Worm (Caenorhabditis elegans): ENCODE results near the gene ave-1.

The ave-1 gene

DNA sequence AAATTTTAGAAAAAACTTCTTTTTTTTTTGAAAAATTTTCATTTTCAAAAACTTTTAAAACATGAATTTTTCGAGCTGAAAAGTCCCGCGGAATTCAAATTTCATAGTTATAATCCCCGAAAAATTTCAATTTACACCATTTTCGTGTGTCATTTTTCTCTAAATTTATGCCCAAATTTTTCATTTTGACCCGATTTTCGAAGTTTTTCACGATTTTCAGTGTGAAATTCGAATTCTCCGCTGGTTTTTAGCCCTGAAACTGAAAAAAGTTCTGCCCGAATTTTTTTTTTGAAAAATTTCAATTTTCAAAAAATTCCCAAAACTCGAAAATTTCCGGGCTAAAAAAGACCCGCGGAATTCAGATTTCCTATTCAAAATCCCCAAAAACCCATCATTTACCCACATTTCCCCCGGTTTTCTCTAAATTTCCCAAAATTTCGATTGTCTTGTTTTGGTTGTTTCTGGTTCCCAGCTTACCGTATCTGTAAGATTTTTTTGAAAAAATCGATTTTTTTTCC, 13.0 kb upstream of the ave-1 start:
- TF ChIP-seq nhr-43 (tag; optimal IDR thresholded peaks at IDR 0.05; ENCODE audit: poor library complexity, severe bottlenecking) = peak; percentile 7
- no peak for TF ChIP-seq mdl-1 (tag; optimal IDR thresholded peaks at IDR 0.05)

DNA sequence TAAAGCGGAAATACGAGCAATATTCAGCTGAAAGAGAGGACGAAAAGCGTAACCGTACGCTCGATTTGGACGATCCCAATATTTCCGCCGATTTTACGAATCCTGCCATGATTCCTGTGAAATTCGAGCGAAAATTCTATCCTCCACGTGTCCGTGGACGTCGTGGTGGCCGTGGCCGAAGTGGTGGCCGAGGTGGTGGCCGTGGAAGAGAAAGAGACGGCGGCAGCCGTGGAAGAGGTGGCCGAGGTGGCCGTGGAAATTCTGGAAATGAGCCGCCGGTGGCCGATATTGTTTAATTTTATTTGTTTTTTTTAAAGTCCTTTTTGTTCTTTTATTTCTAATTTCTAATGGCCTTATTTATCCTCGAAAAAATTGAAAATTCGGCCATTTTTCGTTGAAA, 12.5 kb upstream of the ave-1 start:
- TF ChIP-seq pha-4 (tag; optimal IDR thresholded peaks at IDR 0.05) = no peak
- no peak for TF ChIP-seq nhr-76 (tag; optimal IDR thresholded peaks at IDR 0.05)
- TF ChIP-seq sea-2 (GFP tag; optimal IDR thresholded peaks at IDR 0.05) = no peak
- no peak for TF ChIP-seq fkh-10 (GFP tag; optimal IDR thresholded peaks at IDR 0.05)
- no peak for TF ChIP-seq ceh-9 (tag; optimal IDR thresholded peaks at IDR 0.05)
- TF ChIP-seq zag-1 (tag; optimal IDR thresholded peaks at IDR 0.05) = no peak
- no peak for TF ChIP-seq ztf-11 (tag; optimal IDR thresholded peaks at IDR 0.05)
- no peak for TF ChIP-seq egl-27 (tag; optimal IDR thresholded peaks at IDR 0.05)
- TF ChIP-seq hmg-11 (tag; optimal IDR thresholded peaks at IDR 0.05) = no peak
- TF ChIP-seq tbx-2 (tag; optimal IDR thresholded peaks at IDR 0.05) = no peak
- TF ChIP-seq mml-1 (tag; optimal IDR thresholded peaks at IDR 0.05) = no peak
- TF ChIP-seq nfya-1 (tag; optimal IDR thresholded peaks at IDR 0.05; ENCODE audit: insufficient read depth) = no peak
- TF ChIP-seq pqm-1 (tag; optimal IDR thresholded peaks at IDR 0.05) = no peak
- TF ChIP-seq nhr-28 (tag; optimal IDR thresholded peaks at IDR 0.05) = no peak
- TF ChIP-seq unc-39 (tag; optimal IDR thresholded peaks at IDR 0.05) = no peak

ce11 chrIII:1495230-1495629, 545 bp downstream of the ave-1 start, which contains the start of gene Y82E9BR.19:
Gene Y82E9BR.19 (minus strand): TSS chrIII:1495330.
- no peak for TF ChIP-seq unc-39 (tag; optimal IDR thresholded peaks at IDR 0.05)
- no peak for TF ChIP-seq snpc-4 (tag; optimal IDR thresholded peaks at IDR 0.05)
- TF ChIP-seq skn-1 (tag; optimal IDR thresholded peaks at IDR 0.05) = no peak
- no peak for TF ChIP-seq jun-1 (tag; optimal IDR thresholded peaks at IDR 0.05)
- no peak for TF ChIP-seq zag-1 (tag; optimal IDR thresholded peaks at IDR 0.05)
- TF ChIP-seq daf-12 (tag; optimal IDR thresholded peaks at IDR 0.05) = no peak
- no peak for TF ChIP-seq nhr-25 (tag; optimal IDR thresholded peaks at IDR 0.05)
- no peak for TF ChIP-seq ZK546.5 (tag; optimal IDR thresholded peaks at IDR 0.05)
- TF ChIP-seq elt-2 (tag; optimal IDR thresholded peaks at IDR 0.05) = no peak
- no peak for TF ChIP-seq elt-3 (tag; optimal IDR thresholded peaks at IDR 0.05)
- no peak for TF ChIP-seq nhr-67 (tag; optimal IDR thresholded peaks at IDR 0.05)
- TF ChIP-seq ceh-9 (tag; optimal IDR thresholded peaks at IDR 0.05) = no peak
- TF ChIP-seq fkh-10 (GFP tag; optimal IDR thresholded peaks at IDR 0.05) = no peak

DNA sequence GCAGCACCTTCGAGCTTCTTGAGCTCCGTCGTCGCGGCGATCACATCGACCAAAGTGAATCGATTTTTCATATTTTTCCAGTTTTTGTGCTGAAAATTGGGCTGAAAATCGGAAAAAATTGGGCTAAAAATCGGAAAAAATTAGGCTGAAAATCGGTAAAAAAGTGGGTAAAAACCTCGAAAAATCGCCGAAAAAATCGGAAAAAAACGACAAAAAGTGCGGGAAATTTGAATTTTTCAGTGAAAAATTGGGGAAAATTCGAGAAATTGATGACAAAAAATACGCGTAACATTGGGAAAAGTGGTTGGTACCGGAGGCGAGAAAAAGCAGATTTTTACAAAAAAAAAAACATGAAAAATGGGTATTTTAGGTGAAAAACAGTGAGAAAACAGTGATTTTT, 12.4 kb downstream of the ave-1 start, which contains the start of gene Y82E9BR.18:
TSS of gene Y82E9BR.18 (minus strand) at position 101 of the 400 bp plus-strand sequence.
- no peak for TF ChIP-seq aly-2 (tag; optimal IDR thresholded peaks at IDR 0.05)

DNA sequence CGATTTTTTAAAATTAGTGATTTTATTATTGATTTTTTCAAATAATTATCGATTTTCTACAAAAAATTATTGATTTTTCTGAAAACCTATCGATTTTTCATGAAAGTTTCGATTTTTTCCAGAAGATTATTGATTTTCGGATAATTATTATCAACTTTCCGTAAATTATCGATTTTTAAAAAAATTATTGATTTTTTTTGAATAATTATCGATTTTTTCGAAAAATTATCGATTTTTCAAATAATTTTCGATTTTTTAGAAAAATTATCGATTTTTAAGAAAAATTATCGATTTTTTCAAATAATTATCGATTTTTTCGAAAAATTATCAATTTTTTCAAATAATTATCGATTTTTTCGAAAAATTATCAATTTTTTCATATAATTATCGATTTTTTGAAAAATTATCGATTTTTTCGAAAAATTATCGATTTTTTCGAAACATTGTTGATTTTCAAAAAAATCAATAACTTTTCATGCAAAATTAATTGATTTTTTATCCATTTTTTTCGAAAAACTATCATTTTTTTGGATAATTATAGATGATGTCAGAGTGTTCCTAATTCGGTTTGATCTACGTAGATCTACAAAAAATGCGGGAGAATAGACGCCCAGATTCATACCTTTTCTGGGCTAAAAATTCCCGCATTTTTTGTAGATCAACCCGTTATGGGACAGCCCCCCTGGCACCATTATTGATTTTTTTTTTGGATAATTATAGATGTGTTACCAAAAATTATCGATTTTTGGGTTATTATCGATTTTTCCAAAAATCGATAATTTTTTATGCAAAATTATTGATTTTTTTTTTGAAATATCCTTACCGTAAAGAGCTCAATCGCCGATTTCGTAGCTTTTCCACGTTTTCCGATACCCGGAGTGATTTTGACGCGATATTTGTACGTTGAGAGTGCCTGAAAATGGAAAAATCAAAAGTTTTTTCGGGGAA, 27.1 kb downstream of the ave-1 start:
- TF ChIP-seq ceh-28 (tag; optimal IDR thresholded peaks at IDR 0.05) (peak; percentile 97), ceh-9 (tag; optimal IDR thresholded peaks at IDR 0.05) (no peak)

DNA sequence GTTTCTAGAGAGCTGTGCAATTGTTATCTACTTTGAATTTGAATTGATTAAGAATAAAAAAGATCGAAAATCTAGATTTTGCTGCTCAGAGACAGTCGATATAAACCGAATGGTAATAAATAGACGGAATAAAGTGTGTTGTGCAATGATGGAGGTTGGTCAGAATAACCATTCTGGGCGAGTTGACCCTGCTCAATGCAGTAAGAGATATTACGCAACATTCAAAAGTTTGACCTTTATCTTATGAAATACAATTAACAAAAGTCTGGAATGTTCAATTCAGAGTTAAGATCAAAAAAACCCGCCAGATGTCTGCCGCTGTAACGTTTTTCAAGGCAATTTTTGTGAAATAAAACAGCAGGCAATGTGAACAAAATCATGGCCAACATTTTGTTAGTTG, 38.9 kb downstream of the ave-1 start:
- no peak for TF ChIP-seq ceh-82 (tag; optimal IDR thresholded peaks at IDR 0.05)
- no peak for TF ChIP-seq jun-1 (tag; optimal IDR thresholded peaks at IDR 0.05)
- TF ChIP-seq elt-1 (tag; optimal IDR thresholded peaks at IDR 0.05) = no peak
- no peak for TF ChIP-seq lin-15B (tag; optimal IDR thresholded peaks at IDR 0.05)
- no peak for TF ChIP-seq lsy-12 (tag; optimal IDR thresholded peaks at IDR 0.05)

Measured in whole organism, L3 larva.